Fruit fly (Drosophila melanogaster) whole organism, prepupa: Measurements from ENCODE around the gene eIF4A.

Experiments
- Blimp-1 ChIP-seq: fragments of 200-800 bp; sonication (Bioruptor generic); optimal IDR thresholded peaks from 3 replicates; lab custom pipeline; 2017; ENCODE audit warnings: missing biosample characterization, missing genetic modification characterization, mild to moderate bottlenecking, moderate library complexity, missing genetic modification reagents
- CG10631 ChIP-seq: fragments of 200-800 bp; sonication (Bioruptor generic); optimal IDR thresholded peaks from 2 replicates; lab custom pipeline; 2016; ENCODE audit warnings: missing biosample characterization, missing genetic modification characterization
- CG10669 ChIP-seq: fragments of 200-800 bp; sonication (Bioruptor generic); optimal IDR thresholded peaks from 3 replicates; lab custom pipeline; 2018; ENCODE audit warnings: missing biosample characterization, mild to moderate bottlenecking, missing genetic modification characterization, moderate library complexity
- CG11762 ChIP-seq: fragments of 200-800 bp; sonication (Bioruptor generic); optimal IDR thresholded peaks from 3 replicates; lab custom pipeline; 2016; ENCODE audit warnings: missing biosample characterization, missing genetic modification characterization; ENCODE audit not compliant: insufficient read depth
- CG11902 ChIP-seq: fragments of 200-800 bp; sonication (Bioruptor generic); optimal IDR thresholded peaks from 3 replicates; lab custom pipeline; 2016; ENCODE audit warnings: missing biosample characterization, missing genetic modification characterization
- CG15336 ChIP-seq: fragments of 200-800 bp; sonication (Bioruptor generic); IDR thresholded peaks from 2 replicates; pipeline ENCODE4 v1.3.6; 2022; ENCODE audit warnings: missing biosample characterization, missing genetic modification characterization
- CG1621 ChIP-seq: fragments of 200-800 bp; sonication (Bioruptor generic); optimal IDR thresholded peaks from 3 replicates; lab custom pipeline; 2018; ENCODE audit warnings: missing biosample characterization, mild to moderate bottlenecking, missing genetic modification characterization
- CG16779 ChIP-seq: fragments of 200-800 bp; sonication (Bioruptor generic); optimal IDR thresholded peaks from 3 replicates; lab custom pipeline; 2017; ENCODE audit warnings: missing biosample characterization, mild to moderate bottlenecking, missing genetic modification characterization
- CG3032 ChIP-seq: fragments of 200-800 bp; optimal IDR thresholded peaks from 2 replicates; lab custom pipeline; 2019; ENCODE audit warnings: missing biosample characterization, mild to moderate bottlenecking, missing genetic modification characterization, moderate library complexity
- CG31627 ChIP-seq: fragments of 200-800 bp; sonication (Bioruptor generic); optimal IDR thresholded peaks from 3 replicates; lab custom pipeline; 2016; ENCODE audit warnings: missing biosample characterization, missing genetic modification characterization
- CG34406 ChIP-seq: fragments of 200-800 bp; sonication (Bioruptor generic); optimal IDR thresholded peaks from 3 replicates; lab custom pipeline; 2016; ENCODE audit warnings: missing biosample characterization, missing genetic modification characterization
- CG6276 ChIP-seq: fragments of 200-800 bp; sonication (Bioruptor generic); optimal IDR thresholded peaks from 2 replicates; lab custom pipeline; 2017; ENCODE audit warnings: missing biosample characterization, mild to moderate bottlenecking, missing genetic modification characterization
- CG6792 ChIP-seq: fragments of 200-800 bp; sonication (Bioruptor generic); optimal IDR thresholded peaks from 3 replicates; lab custom pipeline; 2016; ENCODE audit warnings: missing biosample characterization, missing genetic modification characterization
- CG6808 ChIP-seq: fragments of 200-800 bp; sonication (Bioruptor generic); optimal IDR thresholded peaks from 3 replicates; lab custom pipeline; 2017; ENCODE audit warnings: missing biosample characterization, missing genetic modification characterization, mild to moderate bottlenecking, moderate library complexity, missing genetic modification reagents
- CG6854 ChIP-seq: fragments of 200-800 bp; sonication (Bioruptor generic); optimal IDR thresholded peaks from 2 replicates; lab custom pipeline; 2017; ENCODE audit warnings: missing biosample characterization, mild to moderate bottlenecking, missing genetic modification characterization
- CG7368 ChIP-seq: fragments of 200-800 bp; sonication (Bioruptor generic); optimal IDR thresholded peaks from 3 replicates; lab custom pipeline; 2016; ENCODE audit warnings: missing biosample characterization, missing genetic modification characterization
- CG8119 ChIP-seq: fragments of 200-800 bp; sonication (Bioruptor generic); IDR thresholded peaks from 3 replicates; pipeline ENCODE4 v1.3.6; 2022; ENCODE audit warnings: missing biosample characterization, missing genetic modification characterization
- CG9139 ChIP-seq: fragments of 200-800 bp; sonication (Bioruptor generic); optimal IDR thresholded peaks from 3 replicates; lab custom pipeline; 2017; ENCODE audit warnings: missing biosample characterization, mild to moderate bottlenecking, missing genetic modification characterization
- Eip75B ChIP-seq: fragments of 200-800 bp; sonication (Bioruptor generic); optimal IDR thresholded peaks from 3 replicates; lab custom pipeline; 2016; ENCODE audit warnings: missing biosample characterization, missing genetic modification characterization
- Eip93F ChIP-seq: fragments of 200-800 bp; sonication (Bioruptor generic); optimal IDR thresholded peaks from 2 replicates; lab custom pipeline; 2016; ENCODE audit warnings: missing biosample characterization, mild to moderate bottlenecking, missing genetic modification characterization
- Ets21C ChIP-seq: fragments of 200-800 bp; sonication (Bioruptor generic); optimal IDR thresholded peaks from 3 replicates; lab custom pipeline; 2016; ENCODE audit warnings: missing biosample characterization, missing genetic modification characterization
- Ets96B ChIP-seq: fragments of 200-800 bp; optimal IDR thresholded peaks from 2 replicates; lab custom pipeline; 2019; ENCODE audit warnings: missing biosample characterization, mild to moderate bottlenecking, missing genetic modification characterization, moderate library complexity
- Hr38 ChIP-seq: sonication (Bioruptor generic); optimal IDR thresholded peaks from 2 replicates; lab custom pipeline; 2016; ENCODE audit warnings: missing biosample characterization, missing genetic modification characterization
- Hr39 ChIP-seq: fragments of 200-800 bp; sonication (Bioruptor generic); optimal IDR thresholded peaks from 2 replicates; lab custom pipeline; 2016; ENCODE audit warnings: missing biosample characterization, missing genetic modification characterization
- Hr4 ChIP-seq: fragments of 200-800 bp; sonication (Bioruptor generic); optimal IDR thresholded peaks from 3 replicates; lab custom pipeline; 2016; ENCODE audit warnings: missing biosample characterization, missing genetic modification characterization
- Lpt ChIP-seq: fragments of 200-800 bp; sonication (Bioruptor generic); optimal IDR thresholded peaks from 3 replicates; lab custom pipeline; 2016; ENCODE audit warnings: missing biosample characterization, missing genetic modification characterization
- Met ChIP-seq: fragments of 200-800 bp; sonication (Bioruptor generic); optimal IDR thresholded peaks from 3 replicates; lab custom pipeline; 2016; ENCODE audit warnings: missing biosample characterization, missing genetic modification characterization
- OdsH ChIP-seq: fragments of 200-800 bp; sonication (Bioruptor generic); optimal IDR thresholded peaks from 3 replicates; lab custom pipeline; 2016; ENCODE audit warnings: missing biosample characterization, missing genetic modification characterization
- Smox ChIP-seq: fragments of 200-800 bp; sonication (Bioruptor generic); optimal IDR thresholded peaks from 3 replicates; lab custom pipeline; 2016; ENCODE audit warnings: missing biosample characterization, missing genetic modification characterization
- Sox14 ChIP-seq: fragments of 200-800 bp; sonication (Bioruptor generic); optimal IDR thresholded peaks from 3 replicates; lab custom pipeline; 2016; ENCODE audit warnings: missing biosample characterization, missing genetic modification characterization
- Sox15 ChIP-seq: fragments of 200-800 bp; sonication (Bioruptor generic); optimal IDR thresholded peaks from 3 replicates; lab custom pipeline; 2016; ENCODE audit warnings: missing biosample characterization, missing genetic modification characterization
- achi ChIP-seq: fragments of 200-800 bp; sonication (Bioruptor generic); optimal IDR thresholded peaks from 3 replicates; lab custom pipeline; 2016; ENCODE audit warnings: missing biosample characterization, missing genetic modification characterization
- acj6 ChIP-seq: fragments of 200-800 bp; sonication (Bioruptor generic); optimal IDR thresholded peaks from 3 replicates; lab custom pipeline; 2016; ENCODE audit warnings: missing biosample characterization, missing genetic modification characterization
- cyc ChIP-seq: fragments of 200-800 bp; sonication (Bioruptor generic); optimal IDR thresholded peaks from 3 replicates; lab custom pipeline; 2016; ENCODE audit warnings: missing biosample characterization, missing genetic modification characterization
- dac ChIP-seq: fragments of 200-800 bp; sonication (Bioruptor generic); optimal IDR thresholded peaks from 2 replicates; lab custom pipeline; 2017; ENCODE audit warnings: missing biosample characterization, mild to moderate bottlenecking, missing genetic modification characterization
- dsx ChIP-seq: fragments of 200-800 bp; optimal IDR thresholded peaks from 3 replicates; lab custom pipeline; 2019; ENCODE audit warnings: missing biosample characterization, mild to moderate bottlenecking, missing genetic modification characterization, moderate library complexity; ENCODE audit not compliant: poor library complexity, severe bottlenecking
- eg ChIP-seq: fragments of 200-800 bp; sonication (Bioruptor generic); IDR thresholded peaks from 3 replicates; pipeline ENCODE4 v1.3.6; 2022; ENCODE audit warnings: missing biosample characterization, missing genetic modification characterization
- esn ChIP-seq: fragments of 200-800 bp; sonication (Bioruptor generic); optimal IDR thresholded peaks from 2 replicates; lab custom pipeline; 2016; ENCODE audit warnings: missing biosample characterization, mild to moderate bottlenecking, missing genetic modification characterization, moderate library complexity
- fkh ChIP-seq: fragments of 200-800 bp; sonication (Bioruptor generic); optimal IDR thresholded peaks from 3 replicates; lab custom pipeline; 2017; ENCODE audit warnings: missing biosample characterization, mild to moderate bottlenecking, missing genetic modification characterization, moderate library complexity
- lz ChIP-seq: fragments of 200-800 bp; sonication (Bioruptor generic); optimal IDR thresholded peaks from 3 replicates; lab custom pipeline; 2016; ENCODE audit warnings: missing biosample characterization, missing genetic modification characterization
- net ChIP-seq: fragments of 200-800 bp; sonication (Bioruptor generic); optimal IDR thresholded peaks from 3 replicates; lab custom pipeline; 2016; ENCODE audit warnings: missing biosample characterization, missing genetic modification characterization
- pdm3 ChIP-seq: fragments of 200-800 bp; sonication (Bioruptor generic); optimal IDR thresholded peaks from 3 replicates; lab custom pipeline; 2016; ENCODE audit warnings: missing biosample characterization, missing genetic modification characterization
- salr ChIP-seq, 2 experiments: fragments of 200-800 bp; sonication (Bioruptor generic); optimal IDR thresholded peaks; 3 replicates each; lab custom pipeline; 2016 to 2018; ENCODE audit warnings: missing biosample characterization in 2 of 2, missing genetic modification characterization in 2 of 2, mild to moderate bottlenecking in 1 of 2
- spab ChIP-seq: fragments of 200-800 bp; sonication (Bioruptor generic); optimal IDR thresholded peaks from 2 replicates; lab custom pipeline; 2017; ENCODE audit warnings: missing biosample characterization, mild to moderate bottlenecking, missing genetic modification characterization, missing genetic modification reagents
- ss ChIP-seq, 2 experiments: fragments of 200-800 bp; sonication (Bioruptor generic); optimal IDR thresholded peaks; 2 replicates in 1 of 2; 3 replicates in 1 of 2; lab custom pipeline; 2017 to 2018; ENCODE audit warnings: mild to moderate bottlenecking in 2 of 2, missing biosample characterization in 2 of 2, missing genetic modification characterization in 2 of 2, moderate library complexity in 1 of 2
- svp ChIP-seq: fragments of 200-800 bp; sonication (Bioruptor generic); peaks from one replicate; lab custom pipeline; 2016; ENCODE audit warnings: missing biosample characterization, missing genetic modification characterization
- topi ChIP-seq: fragments of 200-800 bp; sonication (Bioruptor generic); optimal IDR thresholded peaks from 3 replicates; lab custom pipeline; 2016; ENCODE audit warnings: missing biosample characterization, missing genetic modification characterization
- vri ChIP-seq: fragments of 200-800 bp; sonication (Bioruptor generic); optimal IDR thresholded peaks from 3 replicates; lab custom pipeline; 2016; ENCODE audit warnings: missing biosample characterization, mild to moderate bottlenecking, missing genetic modification characterization

eIF4A gene

dm6 chr2L:6013071-6013417, 31.5 kb downstream of the eIF4A start:
- TF ChIP-seq CG8119 (GFP tag; lab: Robert Waterston, UW) (no peak), vri (GFP tag; lab: Kevin White, UChicago) (no peak), Ets96B (tag; lab: Kevin White, UChicago) (no peak)
- TF ChIP-seq, all 60 proteins: peak for 0

dm6 chr2L:6019352-6020131, 38.0 kb downstream of the eIF4A start, which contains the start of gene H2.0:
Gene H2.0 (minus strand): TSS chr2L:6019402.
- TF ChIP-seq Hr38 (GFP tag; lab: Kevin White, UChicago) = no peak
- TF ChIP-seq CG9139 = peak; percentile 44
- TF ChIP-seq CG34406 (GFP tag; lab: Kevin White, UChicago) = peak; percentile 58
- TF ChIP-seq Blimp-1 (GFP tag; lab: Kevin White, UChicago) = peak; percentile 32
- TF ChIP-seq svp (GFP tag; lab: Kevin White, UChicago) = peak; percentile 91
- peak; percentile 73 for TF ChIP-seq OdsH (GFP tag; lab: Kevin White, UChicago)
- peak; percentile 50 for TF ChIP-seq CG11902 (GFP tag; lab: Kevin White, UChicago)
- TF ChIP-seq Eip93F = no peak
- TF ChIP-seq vri (GFP tag; lab: Kevin White, UChicago) = peak; percentile 51
- peak; percentile 50 for TF ChIP-seq Hr4 (GFP tag; lab: Kevin White, UChicago)
- peak; percentile 75 for TF ChIP-seq lz (GFP tag; lab: Kevin White, UChicago)
- peak; percentile 73 for TF ChIP-seq achi (GFP tag; lab: Kevin White, UChicago)
- peak; percentile 71 for TF ChIP-seq CG10631 (GFP tag; lab: Kevin White, UChicago)
- peak in 1 of 2 experiments; percentile 64 for TF ChIP-seq salr (GFP tag; optimal IDR thresholded peaks at IDR 0.05; lab: Kevin White, UChicago)
- peak; percentile 58 for TF ChIP-seq net (GFP tag; lab: Kevin White, UChicago)
- peak; percentile 79 for TF ChIP-seq esn (GFP tag; lab: Kevin White, UChicago)
- peak; percentile 70 for TF ChIP-seq Ets96B (tag; lab: Kevin White, UChicago)
- peak; percentile 25 for TF ChIP-seq CG1621 (tag; lab: Kevin White, UChicago)
- TF ChIP-seq CG15336 (GFP tag; lab: Robert Waterston, UW) = peak; percentile 68
- TF ChIP-seq CG16779 (tag; lab: Kevin White, UChicago) = no peak
- peak; percentile 75 for TF ChIP-seq Sox14 (GFP tag; lab: Kevin White, UChicago)
- TF ChIP-seq CG6854 (GFP tag; lab: Kevin White, UChicago) = no peak
- TF ChIP-seq dac (GFP tag; lab: Kevin White, UChicago) = peak; percentile 42
- peak; percentile 3 for TF ChIP-seq CG7368 (GFP tag; lab: Kevin White, UChicago)
- TF ChIP-seq CG6276 (GFP tag; lab: Kevin White, UChicago) = peak; percentile 59
- TF ChIP-seq ss (GFP tag; optimal IDR thresholded peaks at IDR 0.05; lab: Kevin White, UChicago) = peak; percentile 31 to 72
- TF ChIP-seq cyc (GFP tag; lab: Kevin White, UChicago) = peak; percentile 64
- peak; percentile 67 for TF ChIP-seq Ets21C (GFP tag; lab: Kevin White, UChicago)
- TF ChIP-seq acj6 (GFP tag; lab: Kevin White, UChicago) = peak; percentile 68
- TF ChIP-seq Eip75B = peak; percentile 51
- TF ChIP-seq CG3032 (tag; lab: Kevin White, UChicago) = no peak
- TF ChIP-seq CG10669 (GFP tag; lab: Kevin White, UChicago) = peak; percentile 67
- peak; percentile 69 for TF ChIP-seq Smox (GFP tag; lab: Kevin White, UChicago)
- TF ChIP-seq pdm3 (GFP tag; lab: Kevin White, UChicago) = peak; percentile 53
- TF ChIP-seq fkh (GFP tag; lab: Kevin White, UChicago) = peak; percentile 76
- TF ChIP-seq CG31627 = peak; percentile 59
- TF ChIP-seq Met (GFP tag; lab: Kevin White, UChicago) = peak; percentile 68
- peak; percentile 78 for TF ChIP-seq topi (GFP tag; lab: Kevin White, UChicago)
- TF ChIP-seq Hr39 (GFP tag; lab: Kevin White, UChicago) = peak; percentile 68
- TF ChIP-seq eg (GFP tag; lab: Robert Waterston, UW) = 0 out of 3 replicates have a peak, but pooled peaks have one; percentile 8
- TF ChIP-seq CG11762 (GFP tag; lab: Kevin White, UChicago) = peak; percentile 37
- no peak for TF ChIP-seq dsx (GFP tag; lab: Kevin White, UChicago)
- peak; percentile 59 for TF ChIP-seq CG6808 (GFP tag; lab: Kevin White, UChicago)
- TF ChIP-seq Sox15 (GFP tag; lab: Kevin White, UChicago) = peak; percentile 26
- TF ChIP-seq spab (GFP tag; lab: Kevin White, UChicago) = peak; percentile 63
- TF ChIP-seq CG6792 = peak; percentile 70
- peak; percentile 49 for TF ChIP-seq Lpt (GFP tag; lab: Kevin White, UChicago)
